Fruit fly (Drosophila melanogaster) whole organism, wandering third instar larva: ENCODE data around the gene CG13127.

Experiments
- CG9705 ChIP-seq: fragments of 200-800 bp; sonication (Bioruptor generic); optimal IDR thresholded peaks from 2 replicates; lab custom pipeline; 2018; ENCODE audit warnings: missing biosample characterization, mild to moderate bottlenecking, missing genetic modification characterization
- Dfd ChIP-seq: fragments of >200 bp; optimal IDR thresholded peaks from 2 replicates; lab custom pipeline; 2017; ENCODE audit warnings: missing biosample characterization, missing genetic modification characterization
- Hnf4 ChIP-seq: fragments of 200-800 bp; sonication (Bioruptor generic); optimal IDR thresholded peaks from 2 replicates; lab custom pipeline; 2016; ENCODE audit warnings: missing biosample characterization, mild to moderate bottlenecking, missing genetic modification characterization
- br ChIP-seq: fragments of 200-800 bp; sonication (Bioruptor generic); optimal IDR thresholded peaks from 2 replicates; lab custom pipeline; 2016; ENCODE audit warnings: missing biosample characterization, missing genetic modification characterization
- lola ChIP-seq: fragments of >200 bp; optimal IDR thresholded peaks from 2 replicates; lab custom pipeline; 2017; ENCODE audit warnings: missing biosample characterization, missing genetic modification characterization
- pan ChIP-seq: fragments of >200 bp; optimal IDR thresholded peaks from 2 replicates; lab custom pipeline; 2017
- psq ChIP-seq: fragments of 200-800 bp; sonication (Bioruptor generic); optimal IDR thresholded peaks from 3 replicates; lab custom pipeline; 2017; ENCODE audit warnings: missing biosample characterization, mild to moderate bottlenecking, missing genetic modification characterization, moderate library complexity
- usp ChIP-seq: fragments of >200 bp; optimal IDR thresholded peaks from 2 replicates; lab custom pipeline; 2017; ENCODE audit warnings: missing biosample characterization, missing genetic modification characterization

DNA sequence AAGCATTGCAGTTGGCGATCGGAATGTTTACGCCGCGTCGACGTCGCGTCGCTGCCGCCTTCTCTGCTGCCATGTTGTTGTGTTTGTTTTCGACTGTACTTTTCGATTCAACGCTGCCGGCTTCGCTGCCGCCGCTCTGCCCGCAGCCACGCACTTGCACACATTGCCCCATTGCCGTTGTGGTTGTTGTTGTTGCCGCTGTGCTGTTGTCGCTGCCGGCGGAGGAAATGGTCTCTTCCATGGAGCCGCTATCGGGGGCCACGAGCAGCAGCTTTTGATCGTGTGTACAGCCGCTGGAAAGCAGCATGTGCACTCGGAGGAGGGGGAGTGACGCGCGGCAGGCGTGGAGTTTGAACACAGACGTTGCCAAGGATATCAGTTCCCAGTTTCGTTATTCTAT, 21.9 kb upstream of the CG13127 start:
- TF ChIP-seq Dfd (no peak), usp (GFP tag; lab: Kevin White, UChicago) (no peak), Hnf4 (GFP tag; lab: Kevin White, UChicago) (no peak), pan (lab: Kevin White, UChicago) (no peak), br (GFP tag; lab: Kevin White, UChicago) (no peak), psq (no peak), CG9705 (GFP tag; lab: Kevin White, UChicago) (no peak), lola (no peak)
